Fruit fly (Drosophila melanogaster) whole organism, embryonic: ENCODE data around the gene Ir76b.

Source experiments
- Abd-B ChIP-seq: fragments of 200-800 bp; sonication (Bioruptor generic); optimal IDR thresholded peaks from 2 replicates; lab custom pipeline; 2018; ENCODE audit warnings: missing biosample characterization, mild to moderate bottlenecking, missing genetic modification characterization, moderate library complexity
- Bdp1 ChIP-seq: fragments of 200-800 bp; sonication (Bioruptor generic); optimal IDR thresholded peaks from 3 replicates; lab custom pipeline; 2016; ENCODE audit warnings: missing biosample characterization, missing genetic modification characterization
- CG11093 ChIP-seq: fragments of 200-800 bp; sonication (Bioruptor generic); IDR thresholded peaks from 3 replicates; pipeline ENCODE4 v1.3.6; 2022; ENCODE audit warnings: missing biosample characterization, missing genetic modification characterization
- CG11504 ChIP-seq: fragments of 200-800 bp; sonication (Bioruptor generic); optimal IDR thresholded peaks from 3 replicates; lab custom pipeline; 2019; ENCODE audit warnings: missing biosample characterization, mild to moderate bottlenecking, missing genetic modification characterization, moderate library complexity
- CG12219 ChIP-seq: fragments of 200-800 bp; sonication (Bioruptor generic); optimal IDR thresholded peaks from 3 replicates; lab custom pipeline; 2018; ENCODE audit warnings: missing biosample characterization, mild to moderate bottlenecking, missing genetic modification characterization
- CG12236 ChIP-seq: fragments of 200-800 bp; sonication (Bioruptor generic); optimal IDR thresholded peaks from 2 replicates; lab custom pipeline; 2016; ENCODE audit warnings: missing biosample characterization, missing genetic modification characterization
- CG15269 ChIP-seq: fragments of 200-800 bp; sonication (Bioruptor generic); optimal IDR thresholded peaks from 2 replicates; lab custom pipeline; 2018; ENCODE audit warnings: missing biosample characterization, mild to moderate bottlenecking, missing genetic modification characterization, moderate library complexity
- CG17568 ChIP-seq: fragments of 200-800 bp; sonication (Bioruptor generic); optimal IDR thresholded peaks from 2 replicates; lab custom pipeline; 2018; ENCODE audit warnings: missing biosample characterization, mild to moderate bottlenecking, missing genetic modification characterization, moderate library complexity
- CG2116 ChIP-seq: fragments of 200-800 bp; sonication (Bioruptor generic); optimal IDR thresholded peaks from 3 replicates; lab custom pipeline; 2018; ENCODE audit warnings: missing biosample characterization, mild to moderate bottlenecking, missing genetic modification characterization
- CG30403 ChIP-seq: fragments of 200-800 bp; sonication (Bioruptor generic); optimal IDR thresholded peaks from 3 replicates; lab custom pipeline; 2016; ENCODE audit warnings: missing biosample characterization, missing genetic modification characterization
- CG4360 ChIP-seq: fragments of 200-800 bp; sonication (Bioruptor generic); IDR thresholded peaks from 2 replicates; pipeline ENCODE4 v1.3.6; 2022; ENCODE audit warnings: missing biosample characterization, missing genetic modification characterization
- CG7786 ChIP-seq: fragments of 200-800 bp; sonication (Bioruptor generic); optimal IDR thresholded peaks from 2 replicates; lab custom pipeline; 2016; ENCODE audit warnings: missing biosample characterization, missing genetic modification characterization
- CG9932 ChIP-seq: fragments of 200-800 bp; sonication (Bioruptor generic); IDR thresholded peaks from 2 replicates; pipeline ENCODE4 v1.3.6; 2022; ENCODE audit warnings: missing biosample characterization, missing genetic modification characterization
- CHES-1-like ChIP-seq: fragments of 200-800 bp; sonication (Bioruptor generic); optimal IDR thresholded peaks from 2 replicates; lab custom pipeline; 2016; ENCODE audit warnings: missing biosample characterization, missing genetic modification characterization
- Chrac-16 ChIP-seq: fragments of 200-800 bp; sonication (Bioruptor generic); optimal IDR thresholded peaks from 3 replicates; lab custom pipeline; 2016; ENCODE audit warnings: missing biosample characterization, missing genetic modification characterization
- CrebB ChIP-seq: fragments of 200-800 bp; sonication (Bioruptor generic); optimal IDR thresholded peaks from 3 replicates; lab custom pipeline; 2018; ENCODE audit warnings: missing biosample characterization, mild to moderate bottlenecking, missing genetic modification characterization
- Dek ChIP-seq: fragments of 200-800 bp; sonication (Bioruptor generic); optimal IDR thresholded peaks from 3 replicates; lab custom pipeline; 2019; ENCODE audit warnings: missing biosample characterization, mild to moderate bottlenecking, missing genetic modification characterization, moderate library complexity
- Dfd ChIP-seq, 2 experiments: fragments of >200 bp; optimal IDR thresholded peaks; 2 replicates each; lab custom pipeline; 2017; ENCODE audit warnings: missing biosample characterization in 2 of 2, missing genetic modification characterization in 2 of 2
- Fer2 ChIP-seq: fragments of 200-800 bp; sonication (Bioruptor generic); optimal IDR thresholded peaks from 2 replicates; lab custom pipeline; 2018; ENCODE audit warnings: missing biosample characterization, mild to moderate bottlenecking, missing genetic modification characterization, moderate library complexity
- HLH3B ChIP-seq: fragments of 200-800 bp; sonication (Bioruptor generic); IDR thresholded peaks from 2 replicates; pipeline ENCODE4 v1.3.6; 2022; ENCODE audit warnings: missing biosample characterization, missing genetic modification characterization
- HLHmδ ChIP-seq: fragments of 200-800 bp; sonication (Bioruptor generic); optimal IDR thresholded peaks from 2 replicates; lab custom pipeline; 2018; ENCODE audit warnings: missing biosample characterization, mild to moderate bottlenecking, missing genetic modification characterization, moderate library complexity
- Hmr ChIP-seq: fragments of 200-800 bp; sonication (Bioruptor generic); optimal IDR thresholded peaks from 3 replicates; lab custom pipeline; 2017; ENCODE audit warnings: mild to moderate bottlenecking, missing biosample characterization, missing genetic modification reagents, missing genetic modification characterization
- Hr51 ChIP-seq, 2 experiments: fragments of 200-800 bp; sonication (Bioruptor generic); optimal IDR thresholded peaks; 2 replicates in 1 of 2; 3 replicates in 1 of 2; lab custom pipeline; 2016 to 2018; ENCODE audit warnings: missing biosample characterization in 2 of 2, missing genetic modification characterization in 2 of 2, mild to moderate bottlenecking in 1 of 2, moderate library complexity in 1 of 2
- Max ChIP-seq: fragments of 200-800 bp; sonication (Bioruptor generic); optimal IDR thresholded peaks from 2 replicates; lab custom pipeline; 2016; ENCODE audit warnings: missing biosample characterization, mild to moderate bottlenecking, missing genetic modification characterization
- NC2β ChIP-seq: fragments of 200-800 bp; sonication (Bioruptor generic); optimal IDR thresholded peaks from 2 replicates; lab custom pipeline; 2016; ENCODE audit warnings: missing biosample characterization, missing genetic modification characterization
- Oli ChIP-seq: fragments of 200-800 bp; sonication (Bioruptor generic); optimal IDR thresholded peaks from 2 replicates; lab custom pipeline; 2018; ENCODE audit warnings: missing biosample characterization, mild to moderate bottlenecking, missing genetic modification characterization, moderate library complexity
- PHDP ChIP-seq: fragments of 200-800 bp; sonication (Bioruptor generic); optimal IDR thresholded peaks from 3 replicates; lab custom pipeline; 2018; ENCODE audit warnings: missing biosample characterization, mild to moderate bottlenecking, missing genetic modification characterization, moderate library complexity
- Ptx1 ChIP-seq: fragments of 200-800 bp; sonication (Bioruptor generic); IDR thresholded peaks from 2 replicates; pipeline ENCODE4 v1.3.6; 2022; ENCODE audit warnings: missing biosample characterization, missing genetic modification characterization
- abd-A ChIP-seq: fragments of 200-800 bp; sonication (Bioruptor generic); optimal IDR thresholded peaks from 3 replicates; lab custom pipeline; 2019; ENCODE audit warnings: missing biosample characterization, mild to moderate bottlenecking, missing genetic modification characterization, moderate library complexity
- ara ChIP-seq: fragments of 200-800 bp; sonication (Bioruptor generic); IDR thresholded peaks from 2 replicates; pipeline ENCODE4 v1.3.6; 2022; ENCODE audit warnings: missing biosample characterization, missing genetic modification characterization
- bbx ChIP-seq: fragments of 200-800 bp; sonication (Bioruptor generic); IDR thresholded peaks from 2 replicates; pipeline ENCODE4 v1.3.6; 2022; ENCODE audit warnings: missing biosample characterization, missing genetic modification characterization; ENCODE audit not compliant: partially characterized antibody
- ci ChIP-seq: fragments of 200-800 bp; sonication (Bioruptor generic); IDR thresholded peaks from 3 replicates; pipeline ENCODE4 v1.3.6; 2022; ENCODE audit warnings: missing biosample characterization, missing genetic modification characterization
- crc ChIP-seq: fragments of 200-800 bp; sonication (Bioruptor generic); optimal IDR thresholded peaks from 2 replicates; lab custom pipeline; 2016; ENCODE audit warnings: missing biosample characterization, missing genetic modification characterization
- crol ChIP-seq: fragments of 200-800 bp; sonication (Bioruptor generic); IDR thresholded peaks from 2 replicates; pipeline ENCODE4 v1.3.6; 2022; ENCODE audit warnings: missing biosample characterization, missing genetic modification characterization
- esg ChIP-seq: fragments of 200-800 bp; sonication (Bioruptor generic); conservative IDR thresholded peaks from 2 replicates; pipeline ENCODE4 v1.3.6; 2022; ENCODE audit warnings: missing biosample characterization, missing genetic modification characterization
- gcm2 ChIP-seq: fragments of 200-800 bp; sonication (Bioruptor generic); optimal IDR thresholded peaks from 2 replicates; lab custom pipeline; 2016; ENCODE audit warnings: missing biosample characterization, missing genetic modification characterization
- h ChIP-seq: fragments of >200 bp; optimal IDR thresholded peaks from 2 replicates; lab custom pipeline; 2017
- hb ChIP-seq: fragments of 200-800 bp; sonication (Bioruptor generic); IDR thresholded peaks from 3 replicates; pipeline ENCODE4 v1.3.6; 2022; ENCODE audit warnings: missing biosample characterization, missing genetic modification characterization; ENCODE audit not compliant: partially characterized antibody
- insv ChIP-seq, 2 experiments: fragments of 200-800 bp; sonication (Bioruptor generic); optimal IDR thresholded peaks; 3 replicates each; lab custom pipeline; 2016 to 2018; ENCODE audit warnings: missing biosample characterization in 2 of 2, missing genetic modification characterization in 2 of 2
- knrl ChIP-seq: fragments of 200-800 bp; sonication (Bioruptor generic); IDR thresholded peaks from 3 replicates; pipeline ENCODE4 v1.3.6; 2022; ENCODE audit warnings: missing biosample characterization, missing genetic modification characterization; ENCODE audit not compliant: partially characterized antibody
- nmo ChIP-seq: fragments of 200-800 bp; sonication (Bioruptor generic); optimal IDR thresholded peaks from 2 replicates; lab custom pipeline; 2018; ENCODE audit warnings: missing biosample characterization, mild to moderate bottlenecking, missing genetic modification characterization, moderate library complexity
- ranshi ChIP-seq: fragments of 200-800 bp; sonication (Bioruptor generic); IDR thresholded peaks from 2 replicates; pipeline ENCODE4 v1.3.6; 2022; ENCODE audit warnings: missing biosample characterization, missing genetic modification characterization
- run ChIP-seq: fragments of 200-800 bp; sonication (Bioruptor generic); optimal IDR thresholded peaks from 3 replicates; lab custom pipeline; 2018; ENCODE audit warnings: missing biosample characterization, mild to moderate bottlenecking, missing genetic modification characterization
- salm ChIP-seq: fragments of 200-800 bp; sonication (Bioruptor generic); optimal IDR thresholded peaks from 2 replicates; lab custom pipeline; 2018; ENCODE audit warnings: missing biosample characterization, mild to moderate bottlenecking, missing genetic modification characterization
- scrt ChIP-seq: fragments of 200-800 bp; sonication (Bioruptor generic); optimal IDR thresholded peaks from 2 replicates; lab custom pipeline; 2018; ENCODE audit warnings: missing biosample characterization, mild to moderate bottlenecking, missing genetic modification characterization, moderate library complexity
- seq ChIP-seq: fragments of 200-800 bp; sonication (Bioruptor generic); IDR thresholded peaks from 2 replicates; pipeline ENCODE4 v1.3.6; 2022; ENCODE audit warnings: missing biosample characterization, missing genetic modification characterization
- ssp ChIP-seq: fragments of 200-800 bp; sonication (Bioruptor generic); IDR thresholded peaks from 2 replicates; pipeline ENCODE4 v1.3.6; 2022; ENCODE audit warnings: missing biosample characterization, missing genetic modification characterization
- stc ChIP-seq: fragments of 200-800 bp; sonication (Bioruptor generic); IDR thresholded peaks from 2 replicates; pipeline ENCODE4 v1.3.6; 2022; ENCODE audit warnings: missing biosample characterization, missing genetic modification characterization
- tll ChIP-seq, 2 experiments: fragments of 200-800 bp in 1 of 2; fragments of >200 bp in 1 of 2; sonication (Bioruptor generic) in 1 of 2; optimal IDR thresholded peaks; 2 replicates each; lab custom pipeline; 2017 to 2019; ENCODE audit warnings: missing biosample characterization in 2 of 2, missing genetic modification characterization in 2 of 2, mild to moderate bottlenecking in 1 of 2, moderate library complexity in 1 of 2
- trem ChIP-seq: fragments of 200-800 bp; optimal IDR thresholded peaks from 3 replicates; lab custom pipeline; 2019; ENCODE audit warnings: missing biosample characterization, mild to moderate bottlenecking, missing genetic modification characterization, moderate library complexity

The Ir76b gene

dm6 chr3L:20140589-20141207, 29.4 kb upstream of the Ir76b start, which contains the start of gene CG7328 (continued):
- peak; percentile 55; the same call in 1 of the 2 replicates for TF ChIP-seq esg
- TF ChIP-seq NC2β, result no peak
- TF ChIP-seq gcm2, result no peak
- no peak for TF ChIP-seq CG11093 (GFP tag; lab: Robert Waterston, UW)
- no peak for TF ChIP-seq hb (GFP tag; lab: Robert Waterston, UW)
- no peak for TF ChIP-seq CG15269 (tag; lab: Kevin White, UChicago)
- no peak for TF ChIP-seq Bdp1 (GFP tag; lab: Kevin White, UChicago)
- TF ChIP-seq Abd-B (GFP tag; lab: Kevin White, UChicago), result peak; percentile 40
- TF ChIP-seq seq (GFP tag; lab: Robert Waterston, UW), result peak; percentile 61
- peak; percentile 56 for TF ChIP-seq Chrac-16 (GFP tag; lab: Kevin White, UChicago)
- peak; percentile 29 for TF ChIP-seq Fer2 (tag; lab: Kevin White, UChicago)
- peak; percentile 7 for TF ChIP-seq CG12236
- peak; percentile 6; the same call in 1 of the 2 replicates for TF ChIP-seq HLH3B (GFP tag; lab: Robert Waterston, UW)
- no peak for TF ChIP-seq PHDP (tag; lab: Kevin White, UChicago)
- no peak for TF ChIP-seq Dek
- peak; percentile 6 for TF ChIP-seq crc (GFP tag; lab: Kevin White, UChicago)
- TF ChIP-seq Hmr (GFP tag; lab: Kevin White, UChicago), result peak; percentile 63
- TF ChIP-seq Dfd (GFP tag; optimal IDR thresholded peaks at IDR 0.05; lab: Kevin White, UChicago), result no peak
- peak; percentile 47 for TF ChIP-seq CG7786 (GFP tag; lab: Kevin White, UChicago)
- TF ChIP-seq Hr51 (GFP tag; optimal IDR thresholded peaks at IDR 0.05; lab: Kevin White, UChicago), result no peak
- peak; percentile 53 for TF ChIP-seq CG12219 (GFP tag; lab: Kevin White, UChicago)
- TF ChIP-seq tll (GFP tag; optimal IDR thresholded peaks at IDR 0.05; lab: Kevin White, UChicago), result no peak
- TF ChIP-seq CG9932 (GFP tag; lab: Robert Waterston, UW), result peak; percentile 75
- TF ChIP-seq HLHmδ (GFP tag; lab: Kevin White, UChicago), result no peak
- no peak for TF ChIP-seq ssp (GFP tag; lab: Robert Waterston, UW)
- TF ChIP-seq CG2116 (GFP tag; lab: Kevin White, UChicago), result peak; percentile 3
- no peak for TF ChIP-seq salm (tag; lab: Kevin White, UChicago)
- no peak for TF ChIP-seq bbx (GFP tag; lab: Robert Waterston, UW)
- peak; percentile 34 for TF ChIP-seq CrebB (tag; lab: Kevin White, UChicago)
- TF ChIP-seq crol (GFP tag; lab: Robert Waterston, UW), result no peak
- TF ChIP-seq ci (GFP tag; lab: Robert Waterston, UW), result 0 out of 3 replicates have a peak, but pooled peaks have one; percentile 34
- TF ChIP-seq Oli (tag; lab: Kevin White, UChicago), result no peak
- TF ChIP-seq CG4360 (GFP tag; lab: Robert Waterston, UW), result no peak
- TF ChIP-seq ara (GFP tag; lab: Robert Waterston, UW), result no peak
- TF ChIP-seq trem (tag; lab: Kevin White, UChicago), result no peak
- TF ChIP-seq CG17568 (GFP tag; lab: Kevin White, UChicago), result no peak
- no peak for TF ChIP-seq Max (GFP tag; lab: Kevin White, UChicago)
- no peak for TF ChIP-seq h (lab: Kevin White, UChicago)
- TF ChIP-seq scrt, result no peak
- no peak for TF ChIP-seq stc (GFP tag; lab: Robert Waterston, UW)
- no peak for TF ChIP-seq CG30403 (GFP tag; lab: Kevin White, UChicago)
- TF ChIP-seq abd-A (tag; lab: Kevin White, UChicago), result no peak
- peak; percentile 59; the same call in 1 of the 2 replicates for TF ChIP-seq Ptx1 (GFP tag; lab: Robert Waterston, UW)
- no peak for TF ChIP-seq CG11504
- peak; percentile 65 for TF ChIP-seq nmo (GFP tag; lab: Kevin White, UChicago)
- TF ChIP-seq knrl (GFP tag; lab: Robert Waterston, UW), result no peak
- TF ChIP-seq ranshi (GFP tag; lab: Robert Waterston, UW), result peak; percentile 12; the same call in 1 of the 2 replicates
- TF ChIP-seq insv (GFP tag; optimal IDR thresholded peaks at IDR 0.05; lab: Kevin White, UChicago), result peak in 1 of 2 experiments; percentile 5
- TF ChIP-seq run (tag; lab: Kevin White, UChicago), result peak; percentile 6
- TF ChIP-seq CHES-1-like, result peak; percentile 37
